Fruit fly (Drosophila melanogaster) whole organism, embryonic: ENCODE results near the gene CG6178.
A peak's percentile ranks its signal among the peaks of the same experiment; 100 is the strongest.

Source experiments
- CG13424 ChIP-seq: fragments of 200-800 bp; sonication (Bioruptor generic); optimal IDR thresholded peaks from 2 replicates; lab custom pipeline; 2019; ENCODE audit warnings: missing biosample characterization, mild to moderate bottlenecking, missing genetic modification characterization, moderate library complexity
- CG8765 ChIP-seq: fragments of 200-800 bp; sonication (Bioruptor generic); IDR thresholded peaks from 2 replicates; pipeline ENCODE4 v1.3.6; 2022; ENCODE audit warnings: missing biosample characterization, missing genetic modification characterization
- Dip2 ChIP-seq: fragments of 200-800 bp; sonication (Bioruptor generic); IDR thresholded peaks from 2 replicates; pipeline ENCODE4 v1.3.6; 2022; ENCODE audit warnings: missing biosample characterization, missing genetic modification characterization
- fd3F ChIP-seq: fragments of 200-800 bp; sonication (Bioruptor generic); optimal IDR thresholded peaks from 2 replicates; lab custom pipeline; 2018; ENCODE audit warnings: missing biosample characterization, mild to moderate bottlenecking, missing genetic modification characterization, moderate library complexity
- stwl ChIP-seq: fragments of 200-800 bp; sonication (Bioruptor generic); optimal IDR thresholded peaks from 3 replicates; lab custom pipeline; 2018; ENCODE audit warnings: missing biosample characterization, mild to moderate bottlenecking, missing genetic modification characterization, moderate library complexity

- TF ChIP-seq stwl (tag; lab: Kevin White, UChicago) (peak; percentile 32), CG8765 (GFP tag; lab: Robert Waterston, UW) (0 out of 2 replicates have a peak, but pooled peaks have one; percentile 34), Dip2 (GFP tag; lab: Robert Waterston, UW) (peak; percentile 54; the same call in 1 of the 2 replicates), fd3F (GFP tag; lab: Kevin White, UChicago) (peak; percentile 80), CG13424 (tag; lab: Kevin White, UChicago) (peak; percentile 95)
These were observed 11.0 kb upstream of the CG6178 start, which contains the start of gene Kal1 for dm6 chr3R:24141013-24141592.
